Worm (Caenorhabditis elegans) whole organism, L2 larva: ENCODE results near the gene F38A5.6.

Experiments
- R02D3.7 ChIP-seq: fragments of 150-350 bp; optimal IDR thresholded peaks from 2 replicates; lab custom pipeline; 2014; ENCODE audit warnings: missing biosample characterization, missing genetic modification characterization
- alr-1 ChIP-seq: fragments of 150-350 bp; optimal IDR thresholded peaks from 2 replicates; lab custom pipeline; 2014; ENCODE audit warnings: missing biosample characterization, missing genetic modification characterization
- ama-1 ChIP-seq: fragments of 150-350 bp; optimal IDR thresholded peaks from 2 replicates; lab custom pipeline; 2018; ENCODE audit warnings: inconsistent platforms
- ceh-16 ChIP-seq: fragments of 150-350 bp; optimal IDR thresholded peaks from 2 replicates; lab custom pipeline; 2014; ENCODE audit warnings: missing biosample characterization, missing genetic modification characterization
- crh-2 ChIP-seq: sonication (generic microtip); optimal IDR thresholded peaks from 2 replicates; lab custom pipeline; 2017; ENCODE audit warnings: missing biosample characterization, missing genetic modification characterization
- dmd-4 ChIP-seq: sonication (generic microtip); optimal IDR thresholded peaks from 2 replicates; lab custom pipeline; 2017; ENCODE audit warnings: missing biosample characterization, missing genetic modification characterization
- fos-1 ChIP-seq: fragments of 150-350 bp; optimal IDR thresholded peaks from 2 replicates; lab custom pipeline; 2014; ENCODE audit warnings: missing biosample characterization, missing genetic modification characterization
- gmeb-1 ChIP-seq: fragments of 150-350 bp; optimal IDR thresholded peaks from 2 replicates; lab custom pipeline; 2014; ENCODE audit warnings: missing biosample characterization, missing genetic modification characterization
- lin-39 ChIP-seq: fragments of 150-350 bp; optimal IDR thresholded peaks from 2 replicates; lab custom pipeline; 2014; ENCODE audit warnings: missing biosample characterization, missing genetic modification reagents, missing genetic modification characterization
- lsy-2 ChIP-seq, 2 experiments: fragments of 150-350 bp in 1 of 2; sonication (generic microtip) in 1 of 2; optimal IDR thresholded peaks; 2 replicates each; lab custom pipeline; 2014 to 2017; ENCODE audit warnings: missing biosample characterization in 2 of 2, missing genetic modification characterization in 2 of 2
- mab-5 ChIP-seq: fragments of 150-350 bp; optimal IDR thresholded peaks from 2 replicates; lab custom pipeline; 2014; ENCODE audit warnings: missing biosample characterization, missing genetic modification characterization
- mbf-1 ChIP-seq: sonication (generic microtip); optimal IDR thresholded peaks from 2 replicates; lab custom pipeline; 2017; ENCODE audit warnings: missing biosample characterization, missing genetic modification characterization
- nhr-11 ChIP-seq: fragments of 150-350 bp; optimal IDR thresholded peaks from 2 replicates; lab custom pipeline; 2014; ENCODE audit warnings: missing biosample characterization, missing genetic modification characterization
- nhr-23 ChIP-seq: fragments of 150-350 bp; optimal IDR thresholded peaks from 2 replicates; lab custom pipeline; 2014; ENCODE audit warnings: missing biosample characterization, missing genetic modification reagents, missing genetic modification characterization
- nhr-237 ChIP-seq: fragments of 150-350 bp; optimal IDR thresholded peaks from 2 replicates; lab custom pipeline; 2014; ENCODE audit warnings: missing biosample characterization, missing genetic modification characterization
- nhr-25 ChIP-seq: fragments of 150-350 bp; sonication (generic microtip); optimal IDR thresholded peaks from 3 replicates; lab custom pipeline; 2014; ENCODE audit warnings: missing biosample characterization, missing genetic modification characterization
- nhr-6 ChIP-seq: fragments of 150-350 bp; optimal IDR thresholded peaks from 2 replicates; lab custom pipeline; 2014; ENCODE audit warnings: missing biosample characterization, missing genetic modification characterization
- sma-9 ChIP-seq, 2 experiments: fragments of 150-350 bp in 1 of 2; sonication (generic microtip) in 1 of 2; optimal IDR thresholded peaks; 2 replicates each; lab custom pipeline; 2014 to 2016; ENCODE audit warnings: missing genetic modification characterization in 2 of 2, mild to moderate bottlenecking in 1 of 2, missing biosample characterization in 1 of 2, missing compliant biosample characterization in 1 of 2, missing genetic modification reagents in 1 of 2, moderate library complexity in 1 of 2
- unc-39 ChIP-seq: fragments of 150-350 bp; optimal IDR thresholded peaks from 2 replicates; lab custom pipeline; 2014; ENCODE audit warnings: missing biosample characterization, missing genetic modification characterization
- unc-55 ChIP-seq: fragments of 150-350 bp; sonication (generic microtip); optimal IDR thresholded peaks from 3 replicates; lab custom pipeline; 2014; ENCODE audit warnings: missing biosample characterization, missing genetic modification reagents, missing genetic modification characterization
- unc-62 ChIP-seq: fragments of 150-350 bp; optimal IDR thresholded peaks from 2 replicates; lab custom pipeline; 2014; ENCODE audit warnings: missing biosample characterization, missing genetic modification reagents, missing genetic modification characterization
- zag-1 ChIP-seq: fragments of 150-350 bp; optimal IDR thresholded peaks from 2 replicates; lab custom pipeline; 2014; ENCODE audit warnings: missing biosample characterization, missing genetic modification characterization
- ztf-1 ChIP-seq: fragments of 200-800 bp; sonication (Bioruptor generic); conservative IDR thresholded peaks from 2 replicates; pipeline ENCODE4 v1.3.6; 2022; ENCODE audit warnings: missing genetic modification characterization, missing compliant biosample characterization

The F38A5.6 gene

DNA sequence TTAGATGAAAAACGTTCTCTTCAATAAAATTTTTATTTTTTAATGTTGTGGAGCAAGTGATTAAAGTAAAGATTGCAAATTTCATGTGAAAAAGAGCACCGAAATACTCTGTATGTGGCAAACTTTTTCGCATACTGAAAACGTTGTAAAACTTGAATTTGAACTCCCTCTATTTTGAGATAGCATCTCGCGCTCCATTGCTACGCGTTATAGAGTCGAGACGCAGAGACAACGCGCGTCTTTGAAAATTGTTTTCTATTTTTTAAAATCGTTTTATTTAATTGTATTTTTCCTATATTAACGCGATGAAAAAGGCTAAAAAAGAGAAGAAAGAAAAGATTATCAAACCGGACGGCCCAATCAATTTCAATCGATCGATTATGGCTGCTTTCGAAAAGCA lies 48.6 kb downstream of the F38A5.6 start, which contains the start of gene fan-1 (continued):
- no peak for TF ChIP-seq ceh-16 (tag; lab: Kevin White, UChicago)
- no peak for TF ChIP-seq lin-39 (tag; lab: Kevin White, UChicago)
- TF ChIP-seq fos-1 (tag; lab: Kevin White, UChicago): peak; percentile 23
- peak; percentile 9 for TF ChIP-seq nhr-25 (tag; lab: Kevin White, UChicago)
- TF ChIP-seq nhr-11 (tag; lab: Kevin White, UChicago): no peak
- no peak for TF ChIP-seq dmd-4 (tag; lab: Kevin White, UChicago)
- no peak for TF ChIP-seq R02D3.7
- TF ChIP-seq nhr-237 (tag; lab: Kevin White, UChicago): no peak
- TF ChIP-seq ama-1 (lab: Kevin White, UChicago): no peak
- peak; percentile 43 to 80 for TF ChIP-seq lsy-2 (tag; optimal IDR thresholded peaks at IDR 0.05; lab: Kevin White, UChicago)
- no peak for TF ChIP-seq mbf-1
- no peak for TF ChIP-seq ztf-1
- TF ChIP-seq unc-55 (GFP tag; lab: Kevin White, UChicago): peak; percentile 93
- TF ChIP-seq mab-5 (tag; lab: Kevin White, UChicago): no peak
- TF ChIP-seq unc-39 (tag; lab: Kevin White, UChicago): no peak
- TF ChIP-seq unc-62 (GFP tag; lab: Kevin White, UChicago): no peak
- peak; percentile 72 for TF ChIP-seq sma-9 (GFP tag; optimal IDR thresholded peaks at IDR 0.05; lab: Kevin White, UChicago)
- TF ChIP-seq sma-9 (tag; optimal IDR thresholded peaks at IDR 0.05; lab: Kevin White, UChicago): no peak

- TF ChIP-seq alr-1 (no peak), zag-1 (tag; lab: Kevin White, UChicago) (peak; percentile 0), crh-2 (tag; lab: Kevin White, UChicago) (no peak), unc-55 (GFP tag; lab: Kevin White, UChicago) (no peak), nhr-6 (no peak), ceh-16 (tag; lab: Kevin White, UChicago) (no peak), lin-39 (tag; lab: Kevin White, UChicago) (peak; percentile 11), nhr-23 (tag; lab: Kevin White, UChicago) (no peak), gmeb-1 (no peak)
Measured at ce11 chrIV:6547397-6547796, 49.8 kb downstream of the F38A5.6 start.
